Fruit fly (Drosophila melanogaster) whole organism, embryonic: Measurements from ENCODE around the gene SoxN.
A peak's percentile ranks its signal among the peaks of the same experiment; 100 is the strongest.

Experiments used
- B-H1 ChIP-seq: fragments of 200-800 bp; sonication (Bioruptor generic); IDR thresholded peaks from 3 replicates; pipeline ENCODE4 v1.3.6; 2022; ENCODE audit warnings: missing biosample characterization, missing genetic modification characterization
- BEAF-32 ChIP-seq: fragments of 200-800 bp; sonication (Bioruptor generic); optimal IDR thresholded peaks from 3 replicates; lab custom pipeline; 2017; ENCODE audit warnings: missing biosample characterization, missing genetic modification characterization, mild to moderate bottlenecking, moderate library complexity, missing genetic modification reagents
- Bgb ChIP-seq: fragments of 200-800 bp; sonication (Bioruptor generic); IDR thresholded peaks from 2 replicates; pipeline ENCODE4 v1.3.6; 2022; ENCODE audit warnings: missing biosample characterization, missing genetic modification characterization; ENCODE audit not compliant: partially characterized antibody
- CG10462 ChIP-seq: fragments of 200-800 bp; sonication (Bioruptor generic); optimal IDR thresholded peaks from 2 replicates; lab custom pipeline; 2016; ENCODE audit warnings: missing biosample characterization, missing genetic modification characterization
- CG10654 ChIP-seq: fragments of 200-800 bp; sonication (Bioruptor generic); optimal IDR thresholded peaks from 2 replicates; lab custom pipeline; 2016; ENCODE audit warnings: missing biosample characterization, missing genetic modification characterization
- CG13424 ChIP-seq: fragments of 200-800 bp; sonication (Bioruptor generic); optimal IDR thresholded peaks from 2 replicates; lab custom pipeline; 2019; ENCODE audit warnings: missing biosample characterization, mild to moderate bottlenecking, missing genetic modification characterization, moderate library complexity
- CG14014 ChIP-seq: fragments of 200-800 bp; sonication (Bioruptor generic); IDR thresholded peaks from 2 replicates; pipeline ENCODE4 v1.3.6; 2022; ENCODE audit warnings: missing biosample characterization, missing genetic modification characterization
- CG14710 ChIP-seq: fragments of 200-800 bp; sonication (Bioruptor generic); optimal IDR thresholded peaks from 3 replicates; lab custom pipeline; 2019; ENCODE audit warnings: missing biosample characterization, mild to moderate bottlenecking, missing genetic modification characterization, moderate library complexity
- CG14860 ChIP-seq: fragments of 200-800 bp; sonication (Bioruptor generic); IDR thresholded peaks from 3 replicates; pipeline ENCODE4 v1.3.6; 2022; ENCODE audit warnings: missing biosample characterization, missing genetic modification characterization; ENCODE audit not compliant: partially characterized antibody
- CG18262 ChIP-seq: fragments of 200-800 bp; optimal IDR thresholded peaks from 3 replicates; lab custom pipeline; 2019; ENCODE audit warnings: missing biosample characterization, mild to moderate bottlenecking, missing genetic modification characterization, moderate library complexity
- CG18764 ChIP-seq: fragments of 200-800 bp; sonication (Bioruptor generic); optimal IDR thresholded peaks from 3 replicates; lab custom pipeline; 2016; ENCODE audit warnings: missing biosample characterization, missing genetic modification characterization
- CG31365 ChIP-seq: fragments of 200-800 bp; sonication (Bioruptor generic); optimal IDR thresholded peaks from 2 replicates; lab custom pipeline; 2018; ENCODE audit warnings: missing biosample characterization, mild to moderate bottlenecking, missing genetic modification characterization
- CG32767 ChIP-seq: fragments of 200-800 bp; sonication (Bioruptor generic); IDR thresholded peaks from 2 replicates; pipeline ENCODE4 v1.3.6; 2022; ENCODE audit warnings: missing biosample characterization, missing genetic modification characterization
- CG34422 ChIP-seq: fragments of 200-800 bp; sonication (Bioruptor generic); IDR thresholded peaks from 3 replicates; pipeline ENCODE4 v1.3.6; 2022; ENCODE audit warnings: missing biosample characterization, missing genetic modification characterization
- CG3726 ChIP-seq: fragments of 200-800 bp; sonication (Bioruptor generic); IDR thresholded peaks from 3 replicates; pipeline ENCODE4, ENCODE4 v1.3.6; 2022; ENCODE audit warnings: missing biosample characterization, missing genetic modification characterization
- CG42726 ChIP-seq: fragments of 200-800 bp; sonication (Bioruptor generic); IDR thresholded peaks from 2 replicates; pipeline ENCODE4 v1.3.6; 2022; ENCODE audit warnings: missing biosample characterization, missing genetic modification characterization; ENCODE audit not compliant: partially characterized antibody
- CG5245 ChIP-seq: fragments of 200-800 bp; sonication (Bioruptor generic); optimal IDR thresholded peaks from 3 replicates; lab custom pipeline; 2016; ENCODE audit warnings: missing biosample characterization, missing genetic modification characterization
- CG6683 ChIP-seq: fragments of 200-800 bp; sonication (Bioruptor generic); optimal IDR thresholded peaks from 2 replicates; lab custom pipeline; 2017; ENCODE audit warnings: missing biosample characterization, mild to moderate bottlenecking, missing genetic modification characterization, missing genetic modification reagents
- CG7372 ChIP-seq: fragments of 200-800 bp; sonication (Bioruptor generic); IDR thresholded peaks from 2 replicates; pipeline ENCODE4 v1.3.6; 2022; ENCODE audit warnings: missing biosample characterization, missing genetic modification characterization
- CG7963 ChIP-seq: fragments of 200-800 bp; sonication (Bioruptor generic); IDR thresholded peaks from 3 replicates; pipeline ENCODE4 v1.3.6; 2022; ENCODE audit warnings: missing biosample characterization, missing genetic modification characterization; ENCODE audit not compliant: partially characterized antibody
- CG9437 ChIP-seq: fragments of 200-800 bp; sonication (Bioruptor generic); optimal IDR thresholded peaks from 2 replicates; lab custom pipeline; 2018; ENCODE audit warnings: missing biosample characterization, mild to moderate bottlenecking, missing genetic modification characterization
- CG9609 ChIP-seq: fragments of 200-800 bp; sonication (Bioruptor generic); optimal IDR thresholded peaks from 3 replicates; lab custom pipeline; 2016; ENCODE audit warnings: missing biosample characterization, missing genetic modification characterization
- Dfd ChIP-seq, 2 experiments: fragments of >200 bp; optimal IDR thresholded peaks; 2 replicates each; lab custom pipeline; 2017; ENCODE audit warnings: missing biosample characterization in 2 of 2, missing genetic modification characterization in 2 of 2
- Dll ChIP-seq: fragments of 200-800 bp; sonication (Bioruptor generic); IDR thresholded peaks from 4 replicates; pipeline ENCODE4 v1.3.6; 2022; ENCODE audit warnings: missing biosample characterization, missing genetic modification characterization; ENCODE audit not compliant: partially characterized antibody
- HLH4C ChIP-seq: fragments of 200-800 bp; sonication (Bioruptor generic); IDR thresholded peaks from 3 replicates; pipeline ENCODE4 v1.3.6; 2022; ENCODE audit warnings: missing biosample characterization, missing genetic modification characterization; ENCODE audit not compliant: partially characterized antibody
- Hmr ChIP-seq: fragments of 200-800 bp; sonication (Bioruptor generic); optimal IDR thresholded peaks from 3 replicates; lab custom pipeline; 2017; ENCODE audit warnings: mild to moderate bottlenecking, missing biosample characterization, missing genetic modification reagents, missing genetic modification characterization
- Jarid2 ChIP-seq: fragments of 200-800 bp; sonication (Bioruptor generic); optimal IDR thresholded peaks from 3 replicates; lab custom pipeline; 2017; ENCODE audit warnings: mild to moderate bottlenecking, missing biosample characterization, missing genetic modification reagents, missing genetic modification characterization
- MESR4 ChIP-seq: fragments of 200-800 bp; sonication (Bioruptor generic); optimal IDR thresholded peaks from 2 replicates; lab custom pipeline; 2018; ENCODE audit warnings: missing biosample characterization, mild to moderate bottlenecking, missing genetic modification characterization, moderate library complexity
- Med ChIP-seq: fragments of 200-800 bp; sonication (Bioruptor generic); peaks from one replicate; lab custom pipeline; 2016; ENCODE audit warnings: missing biosample characterization, missing genetic modification characterization, mild to moderate bottlenecking, inconsistent platforms, moderate library complexity
- Oli ChIP-seq: fragments of 200-800 bp; sonication (Bioruptor generic); optimal IDR thresholded peaks from 2 replicates; lab custom pipeline; 2018; ENCODE audit warnings: missing biosample characterization, mild to moderate bottlenecking, missing genetic modification characterization, moderate library complexity
- Rx ChIP-seq: fragments of 200-800 bp; sonication (Bioruptor generic); IDR thresholded peaks from 2 replicates; pipeline ENCODE4 v1.3.6; 2022; ENCODE audit warnings: missing biosample characterization, missing genetic modification characterization
- Spps ChIP-seq: fragments of 200-800 bp; sonication (Bioruptor generic); optimal IDR thresholded peaks from 2 replicates; lab custom pipeline; 2018; ENCODE audit warnings: missing biosample characterization, mild to moderate bottlenecking, missing genetic modification characterization
- ap ChIP-seq: fragments of 200-800 bp; sonication (Bioruptor generic); IDR thresholded peaks from 2 replicates; pipeline ENCODE4 v1.3.6; 2022; ENCODE audit warnings: missing biosample characterization, missing genetic modification characterization
- bbx ChIP-seq: fragments of 200-800 bp; sonication (Bioruptor generic); IDR thresholded peaks from 2 replicates; pipeline ENCODE4 v1.3.6; 2022; ENCODE audit warnings: missing biosample characterization, missing genetic modification characterization; ENCODE audit not compliant: partially characterized antibody
- bsh ChIP-seq, 2 experiments: fragments of 200-800 bp; sonication (Bioruptor generic); optimal IDR thresholded peaks; 2 replicates each; lab custom pipeline; 2017 to 2018; ENCODE audit warnings: mild to moderate bottlenecking in 2 of 2, missing biosample characterization in 2 of 2, missing genetic modification characterization in 2 of 2, moderate library complexity in 1 of 2
- chm ChIP-seq: fragments of 200-800 bp; sonication (Bioruptor generic); IDR thresholded peaks from 2 replicates; pipeline ENCODE4 v1.3.6; 2022; ENCODE audit warnings: missing biosample characterization, missing genetic modification characterization
- crp ChIP-seq, 2 experiments: fragments of 200-800 bp; sonication (Bioruptor generic); optimal IDR thresholded peaks; 2 replicates in 1 of 2; 3 replicates in 1 of 2; lab custom pipeline; 2017; ENCODE audit warnings: missing biosample characterization in 2 of 2, missing genetic modification characterization in 2 of 2, mild to moderate bottlenecking in 1 of 2, moderate library complexity in 1 of 2
- ewg ChIP-seq: fragments of 200-800 bp; sonication (Bioruptor generic); optimal IDR thresholded peaks from 3 replicates; lab custom pipeline; 2017; ENCODE audit warnings: mild to moderate bottlenecking, missing biosample characterization, missing genetic modification reagents, missing genetic modification characterization
- eyg ChIP-seq: fragments of 200-800 bp; sonication (Bioruptor generic); optimal IDR thresholded peaks from 3 replicates; lab custom pipeline; 2016; ENCODE audit warnings: missing biosample characterization, missing genetic modification characterization
- gce ChIP-seq: fragments of 200-800 bp; sonication (Bioruptor generic); IDR thresholded peaks from 3 replicates; pipeline ENCODE4 v1.3.6; 2022; ENCODE audit warnings: missing biosample characterization, missing genetic modification characterization
- gro ChIP-seq: fragments of 200-800 bp; sonication (Bioruptor generic); optimal IDR thresholded peaks from 2 replicates; lab custom pipeline; 2016; ENCODE audit warnings: missing biosample characterization, missing genetic modification characterization
- hth ChIP-seq: fragments of >200 bp; optimal IDR thresholded peaks from 2 replicates; lab custom pipeline; 2017; ENCODE audit warnings: inconsistent platforms
- jigr1 ChIP-seq: fragments of 200-800 bp; sonication (Bioruptor generic); IDR thresholded peaks from 3 replicates; pipeline ENCODE4 v1.3.6; 2022; ENCODE audit warnings: missing biosample characterization, missing genetic modification characterization
- sr ChIP-seq: fragments of 200-800 bp; sonication (Bioruptor generic); IDR thresholded peaks from 3 replicates; pipeline ENCODE4 v1.3.6; 2022; ENCODE audit warnings: missing biosample characterization, missing genetic modification characterization
- stwl ChIP-seq: fragments of 200-800 bp; sonication (Bioruptor generic); optimal IDR thresholded peaks from 3 replicates; lab custom pipeline; 2018; ENCODE audit warnings: missing biosample characterization, mild to moderate bottlenecking, missing genetic modification characterization, moderate library complexity
- trem ChIP-seq: fragments of 200-800 bp; optimal IDR thresholded peaks from 3 replicates; lab custom pipeline; 2019; ENCODE audit warnings: missing biosample characterization, mild to moderate bottlenecking, missing genetic modification characterization, moderate library complexity
- vfl ChIP-seq: fragments of 200-800 bp; sonication (Bioruptor generic); optimal IDR thresholded peaks from 2 replicates; lab custom pipeline; 2016; ENCODE audit warnings: missing biosample characterization, missing genetic modification characterization
- zfh2 ChIP-seq: fragments of 200-800 bp; sonication (Bioruptor generic); optimal IDR thresholded peaks from 2 replicates; lab custom pipeline; 2016; ENCODE audit warnings: missing biosample characterization, missing genetic modification characterization

Gene SoxN

DNA sequence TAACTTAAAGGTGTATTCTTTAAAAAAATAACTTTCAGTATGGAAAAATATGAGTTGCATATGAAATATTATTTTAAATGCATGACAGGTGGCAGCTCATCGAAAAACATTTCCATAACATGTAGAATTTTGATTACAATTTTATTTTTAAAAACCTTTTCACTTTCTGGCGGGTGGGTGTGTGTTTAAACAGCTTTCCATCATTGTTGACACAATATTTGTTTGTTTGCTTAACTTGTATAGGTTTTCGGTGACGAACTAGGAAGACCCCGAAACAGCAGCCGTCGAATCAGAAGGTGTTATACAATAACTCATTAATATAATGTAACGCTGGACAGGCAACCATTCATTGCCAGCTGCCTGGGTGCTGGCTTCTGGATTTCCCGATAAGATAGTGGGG lies 34.4 kb downstream of the SoxN start (continued):
- no peak for TF ChIP-seq stwl
- TF ChIP-seq, all 482 proteins: peak for 82

DNA sequence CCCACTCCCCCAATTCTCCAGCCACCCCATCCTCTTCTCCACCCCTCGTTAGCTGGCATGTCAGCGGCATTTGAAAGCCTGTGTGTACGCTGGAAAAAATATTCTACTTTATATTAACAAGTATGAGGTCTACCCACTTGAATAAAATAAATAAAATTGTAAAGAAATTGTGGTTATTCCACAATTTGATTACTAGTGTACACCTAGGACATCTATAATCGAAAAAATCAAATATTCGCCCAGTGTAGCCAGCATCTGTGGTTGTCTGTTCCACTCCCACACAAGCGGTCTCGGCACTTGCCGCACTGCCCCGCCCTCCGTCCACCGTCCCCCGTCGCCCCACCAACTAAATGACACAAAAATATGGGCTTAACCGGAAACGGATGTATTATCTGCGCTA lies 35.3 kb downstream of the SoxN start:
- TF ChIP-seq chm (peak; percentile 74), hth (lab: Kevin White, UChicago) (no peak), gro (GFP tag; lab: Kevin White, UChicago) (no peak), trem (tag; lab: Kevin White, UChicago) (peak; percentile 70), CG14014 (peak; percentile 65), CG34422 (GFP tag; lab: Robert Waterston, UW) (peak; percentile 67; the same call in 2 of the 3 replicates), CG18262 (tag; lab: Kevin White, UChicago) (peak; percentile 85), CG14710 (peak; percentile 79), CG7963 (GFP tag; lab: Robert Waterston, UW) (no peak), CG9437 (GFP tag; lab: Kevin White, UChicago) (peak; percentile 20), CG13424 (tag; lab: Kevin White, UChicago) (peak; percentile 68), CG10654 (peak; percentile 51), CG9609 (GFP tag; lab: Kevin White, UChicago) (peak; percentile 3), B-H1 (GFP tag; lab: Robert Waterston, UW) (peak; percentile 63), eyg (no peak), Oli (tag; lab: Kevin White, UChicago) (peak; percentile 54), CG32767 (GFP tag; lab: Robert Waterston, UW) (peak; percentile 29; the same call in 1 of the 2 replicates), Med (GFP tag; lab: Kevin White, UChicago) (peak; percentile 89), Rx (peak; percentile 50; the same call in 1 of the 2 replicates), HLH4C (GFP tag; lab: Robert Waterston, UW) (no peak), jigr1 (GFP tag; lab: Robert Waterston, UW) (peak; percentile 49; the same call in 1 of the 3 replicates), sr (0 out of 3 replicates have a peak, but pooled peaks have one; percentile 13), Dll (GFP tag; lab: Robert Waterston, UW) (no peak), CG10462 (GFP tag; lab: Kevin White, UChicago) (peak; percentile 8), CG31365 (tag; lab: Kevin White, UChicago) (peak; percentile 1), CG5245 (GFP tag; lab: Kevin White, UChicago) (peak; percentile 78), vfl (GFP tag; lab: Kevin White, UChicago) (no peak), MESR4 (no peak), Spps (peak; percentile 72), bsh (GFP tag; optimal IDR thresholded peaks at IDR 0.05; lab: Kevin White, UChicago) (peak in 1 of 2 experiments; percentile 83), Jarid2 (GFP tag; lab: Kevin White, UChicago) (peak; percentile 50), CG6683 (GFP tag; lab: Kevin White, UChicago) (no peak), bbx (GFP tag; lab: Robert Waterston, UW) (no peak), CG18764 (GFP tag; lab: Kevin White, UChicago) (peak; percentile 58), gce (peak; percentile 69; the same call in 2 of the 3 replicates), crp (GFP tag; optimal IDR thresholded peaks at IDR 0.05; lab: Kevin White, UChicago) (no peak), Dfd (GFP tag; optimal IDR thresholded peaks at IDR 0.05; lab: Kevin White, UChicago) (no peak), CG14860 (GFP tag; lab: Robert Waterston, UW) (no peak), zfh2 (GFP tag; lab: Kevin White, UChicago) (no peak), CG42726 (GFP tag; lab: Robert Waterston, UW) (no peak), CG7372 (peak; percentile 51; the same call in 1 of the 2 replicates), CG3726 (GFP tag; lab: Robert Waterston, UW) (peak; percentile 68; the same call in 2 of the 3 replicates), ewg (GFP tag; lab: Kevin White, UChicago) (peak; percentile 51), Bgb (GFP tag; lab: Robert Waterston, UW) (no peak), Hmr (peak; percentile 30), BEAF-32 (GFP tag; lab: Kevin White, UChicago) (no peak), ap (GFP tag; lab: Robert Waterston, UW) (peak; percentile 49; the same call in 1 of the 2 replicates)
